Worm (Caenorhabditis elegans) whole organism, L2 larva: ENCODE results near the gene R02D5.3.

Experiments
- R02D3.7 ChIP-seq: fragments of 150-350 bp; optimal IDR thresholded peaks from 2 replicates; lab custom pipeline; 2014; ENCODE audit warnings: missing biosample characterization, missing genetic modification characterization
- Y55F3AM.14 ChIP-seq: fragments of 200-800 bp; sonication (Bioruptor generic); optimal IDR thresholded peaks from 2 replicates; lab custom pipeline; 2018; ENCODE audit warnings: mild to moderate bottlenecking, missing genetic modification characterization, missing compliant biosample characterization
- ZK546.5 ChIP-seq: sonication (generic microtip); optimal IDR thresholded peaks from 2 replicates; lab custom pipeline; 2017; ENCODE audit warnings: missing biosample characterization, missing genetic modification characterization
- aly-2 ChIP-seq: fragments of 150-350 bp; optimal IDR thresholded peaks from 2 replicates; lab custom pipeline; 2014; ENCODE audit warnings: missing biosample characterization, missing genetic modification characterization
- ama-1 ChIP-seq: fragments of 150-350 bp; optimal IDR thresholded peaks from 2 replicates; lab custom pipeline; 2018; ENCODE audit warnings: inconsistent platforms
- ceh-16 ChIP-seq: fragments of 150-350 bp; optimal IDR thresholded peaks from 2 replicates; lab custom pipeline; 2014; ENCODE audit warnings: missing biosample characterization, missing genetic modification characterization
- dmd-4 ChIP-seq: sonication (generic microtip); optimal IDR thresholded peaks from 2 replicates; lab custom pipeline; 2017; ENCODE audit warnings: missing biosample characterization, missing genetic modification characterization
- elt-1 ChIP-seq: fragments of 150-350 bp; optimal IDR thresholded peaks from 2 replicates; lab custom pipeline; 2014; ENCODE audit warnings: missing biosample characterization, missing genetic modification characterization
- elt-3 ChIP-seq: sonication (generic microtip); optimal IDR thresholded peaks from 2 replicates; lab custom pipeline; 2017; ENCODE audit warnings: missing biosample characterization, missing genetic modification characterization
- fos-1 ChIP-seq: fragments of 150-350 bp; optimal IDR thresholded peaks from 2 replicates; lab custom pipeline; 2014; ENCODE audit warnings: missing biosample characterization, missing genetic modification characterization
- lin-11 ChIP-seq: fragments of 150-350 bp; sonication (generic microtip); optimal IDR thresholded peaks from 2 replicates; lab custom pipeline; 2014; ENCODE audit warnings: missing biosample characterization, missing genetic modification characterization, inconsistent platforms, mixed read lengths
- lin-39 ChIP-seq: fragments of 150-350 bp; optimal IDR thresholded peaks from 2 replicates; lab custom pipeline; 2014; ENCODE audit warnings: missing biosample characterization, missing genetic modification reagents, missing genetic modification characterization
- mab-5 ChIP-seq: fragments of 150-350 bp; optimal IDR thresholded peaks from 2 replicates; lab custom pipeline; 2014; ENCODE audit warnings: missing biosample characterization, missing genetic modification characterization
- mdl-1 ChIP-seq, 2 experiments: fragments of 150-350 bp in 1 of 2; sonication (generic microtip) in 1 of 2; optimal IDR thresholded peaks; 2 replicates each; lab custom pipeline; 2017; ENCODE audit warnings: missing biosample characterization in 2 of 2, missing genetic modification characterization in 2 of 2
- nhr-10 ChIP-seq: sonication (generic microtip); optimal IDR thresholded peaks from 2 replicates; lab custom pipeline; 2017; ENCODE audit warnings: missing biosample characterization, missing genetic modification characterization
- nhr-11 ChIP-seq: fragments of 150-350 bp; optimal IDR thresholded peaks from 2 replicates; lab custom pipeline; 2014; ENCODE audit warnings: missing biosample characterization, missing genetic modification characterization
- nhr-23 ChIP-seq: fragments of 150-350 bp; optimal IDR thresholded peaks from 2 replicates; lab custom pipeline; 2014; ENCODE audit warnings: missing biosample characterization, missing genetic modification reagents, missing genetic modification characterization
- nhr-25 ChIP-seq: fragments of 150-350 bp; sonication (generic microtip); optimal IDR thresholded peaks from 3 replicates; lab custom pipeline; 2014; ENCODE audit warnings: missing biosample characterization, missing genetic modification characterization
- nhr-6 ChIP-seq: fragments of 150-350 bp; optimal IDR thresholded peaks from 2 replicates; lab custom pipeline; 2014; ENCODE audit warnings: missing biosample characterization, missing genetic modification characterization
- peb-1 ChIP-seq: fragments of 150-350 bp; optimal IDR thresholded peaks from 2 replicates; lab custom pipeline; 2014; ENCODE audit warnings: missing biosample characterization, missing genetic modification characterization
- sem-4 ChIP-seq: fragments of 150-350 bp; optimal IDR thresholded peaks from 2 replicates; lab custom pipeline; 2014; ENCODE audit warnings: missing biosample characterization, missing genetic modification reagents, missing genetic modification characterization
- sma-3 ChIP-seq: sonication (generic microtip); optimal IDR thresholded peaks from 2 replicates; lab custom pipeline; 2016; ENCODE audit warnings: missing genetic modification reagents, missing genetic modification characterization, missing compliant biosample characterization
- sma-9 ChIP-seq, 2 experiments: fragments of 150-350 bp in 1 of 2; sonication (generic microtip) in 1 of 2; optimal IDR thresholded peaks; 2 replicates each; lab custom pipeline; 2014 to 2016; ENCODE audit warnings: missing genetic modification characterization in 2 of 2, mild to moderate bottlenecking in 1 of 2, missing biosample characterization in 1 of 2, missing compliant biosample characterization in 1 of 2, missing genetic modification reagents in 1 of 2, moderate library complexity in 1 of 2
- snpc-4 ChIP-seq: fragments of 150-350 bp; optimal IDR thresholded peaks from 2 replicates; lab custom pipeline; 2014; ENCODE audit warnings: missing biosample characterization, missing genetic modification characterization
- unc-39 ChIP-seq: fragments of 150-350 bp; optimal IDR thresholded peaks from 2 replicates; lab custom pipeline; 2014; ENCODE audit warnings: missing biosample characterization, missing genetic modification characterization
- unc-55 ChIP-seq: fragments of 150-350 bp; sonication (generic microtip); optimal IDR thresholded peaks from 3 replicates; lab custom pipeline; 2014; ENCODE audit warnings: missing biosample characterization, missing genetic modification reagents, missing genetic modification characterization

R02D5.3 gene

DNA sequence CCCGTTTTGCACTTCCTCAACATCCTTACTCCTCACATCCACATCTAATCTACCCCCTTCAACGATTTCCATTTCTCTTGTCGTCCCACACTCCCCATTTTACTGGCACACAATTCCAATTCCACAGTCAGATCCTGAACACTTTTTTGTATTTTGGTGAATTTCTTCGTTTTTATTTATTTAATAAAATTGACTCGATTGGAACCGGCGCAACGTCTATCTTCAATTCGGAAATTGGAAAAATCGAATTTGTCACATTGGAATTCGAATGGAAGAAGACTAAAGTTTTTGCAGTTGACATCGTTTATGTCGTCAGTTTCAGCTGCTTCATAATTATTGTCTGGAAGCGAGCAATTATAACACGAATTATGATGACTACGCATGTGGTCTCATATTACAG is 44.2 kb downstream of the R02D5.3 start:
- TF ChIP-seq sem-4 (no peak), sma-3 (GFP tag; lab: Kevin White, UChicago) (no peak), mab-5 (tag; lab: Kevin White, UChicago) (no peak), unc-55 (GFP tag; lab: Kevin White, UChicago) (no peak), R02D3.7 (tag; lab: Kevin White, UChicago) (no peak), sma-9 (GFP tag; optimal IDR thresholded peaks at IDR 0.05; lab: Kevin White, UChicago) (no peak), sma-9 (tag; optimal IDR thresholded peaks at IDR 0.05; lab: Kevin White, UChicago) (no peak)

DNA sequence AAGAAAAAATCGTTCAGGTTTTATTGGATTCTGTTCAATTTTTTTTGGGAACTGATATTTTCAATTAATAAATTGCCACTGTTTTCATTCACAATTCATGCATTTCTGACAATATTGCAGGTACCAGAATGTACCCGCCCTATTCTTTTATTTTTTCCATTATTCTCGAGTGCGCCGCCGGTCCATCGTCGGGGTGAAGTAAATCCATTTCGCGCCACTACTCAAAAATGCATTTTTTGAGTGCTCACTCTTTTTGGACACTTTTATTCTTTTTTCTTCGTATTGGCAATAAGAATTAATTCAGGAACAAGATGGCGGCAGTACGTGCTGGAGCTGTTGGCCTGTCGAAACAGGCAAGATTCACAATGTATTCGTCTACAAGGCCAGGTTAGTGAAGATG is 47.9 kb downstream of the R02D5.3 start, which contains the start of gene kcnl-4:
Gene kcnl-4 (plus strand): TSS at position 301 of the 400 bp plus-strand sequence.
- TF ChIP-seq mdl-1 (tag; optimal IDR thresholded peaks at IDR 0.05; lab: Kevin White, UChicago) (no peak), nhr-6 (tag; lab: Kevin White, UChicago) (no peak), dmd-4 (tag; lab: Kevin White, UChicago) (no peak), lin-11 (tag; lab: Kevin White, UChicago) (no peak), sem-4 (no peak), ama-1 (lab: Kevin White, UChicago) (no peak), fos-1 (no peak), ZK546.5 (no peak), aly-2 (tag; lab: Kevin White, UChicago) (no peak)

DNA sequence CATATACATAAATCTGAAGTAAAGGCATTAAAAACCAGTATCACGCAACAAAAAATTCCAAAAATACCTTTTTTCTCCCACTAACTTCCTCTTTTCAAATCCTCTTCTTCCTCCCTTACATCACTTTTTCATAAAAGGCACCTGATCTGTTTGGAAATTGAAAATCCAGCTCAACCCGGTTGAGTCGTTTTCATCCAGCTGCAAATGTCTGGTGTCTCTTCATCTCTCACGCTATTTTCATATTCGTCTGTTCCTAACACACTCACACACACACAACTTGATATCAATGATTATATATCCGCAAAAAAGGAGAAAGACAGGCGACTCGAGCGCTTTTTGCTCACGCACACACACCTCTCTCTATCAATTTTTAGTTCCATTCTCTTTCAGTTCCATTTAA is 49.4 kb downstream of the R02D5.3 start:
- TF ChIP-seq aly-2 (tag; lab: Kevin White, UChicago): no peak
- TF ChIP-seq snpc-4 (tag; lab: Kevin White, UChicago): no peak
- TF ChIP-seq nhr-10 (tag; lab: Kevin White, UChicago): no peak
- TF ChIP-seq lin-39 (tag; lab: Kevin White, UChicago): no peak
- TF ChIP-seq elt-1: no peak
- TF ChIP-seq nhr-23 (tag; lab: Kevin White, UChicago): no peak
- TF ChIP-seq nhr-25: no peak
- no peak for TF ChIP-seq nhr-11 (tag; lab: Kevin White, UChicago)
- TF ChIP-seq unc-39: no peak
- no peak for TF ChIP-seq peb-1 (tag; lab: Kevin White, UChicago)
- TF ChIP-seq ceh-16: no peak
- TF ChIP-seq Y55F3AM.14 (GFP tag; lab: Kevin White, UChicago): no peak
- no peak for TF ChIP-seq elt-3 (tag; lab: Kevin White, UChicago)
- TF ChIP-seq mab-5 (tag; lab: Kevin White, UChicago): no peak
